Fruit fly (Drosophila melanogaster) whole organism, embryonic: ENCODE data around the gene Tg.

ENCODE experiments used
- CG11093 ChIP-seq: fragments of 200-800 bp; sonication (Bioruptor generic); IDR thresholded peaks from 3 replicates; pipeline ENCODE4 v1.3.6; 2022; ENCODE audit warnings: missing biosample characterization, missing genetic modification characterization
- CG1233 ChIP-seq: fragments of 200-800 bp; sonication (Bioruptor generic); optimal IDR thresholded peaks from 4 replicates; lab custom pipeline; 2018; ENCODE audit warnings: missing biosample characterization, mild to moderate bottlenecking, missing genetic modification characterization
- CG13894 ChIP-seq: fragments of 200-800 bp; sonication (Bioruptor generic); optimal IDR thresholded peaks from 3 replicates; lab custom pipeline; 2018; ENCODE audit warnings: missing biosample characterization, mild to moderate bottlenecking, missing genetic modification characterization, moderate library complexity
- CG14667 ChIP-seq: fragments of 200-800 bp; sonication (Bioruptor generic); IDR thresholded peaks from 2 replicates; pipeline ENCODE4 v1.3.6; 2022; ENCODE audit warnings: missing biosample characterization, missing genetic modification characterization
- CG16813 ChIP-seq: fragments of 200-800 bp; sonication (Bioruptor generic); IDR thresholded peaks from 3 replicates; pipeline ENCODE4 v1.3.6; 2022; ENCODE audit warnings: missing biosample characterization, missing genetic modification characterization; ENCODE audit not compliant: partially characterized antibody
- CG17186 ChIP-seq: fragments of 200-800 bp; sonication (Bioruptor generic); optimal IDR thresholded peaks from 3 replicates; lab custom pipeline; 2017; ENCODE audit warnings: missing biosample characterization, missing genetic modification reagents, missing genetic modification characterization
- CG17912 ChIP-seq: fragments of 200-800 bp; sonication (Bioruptor generic); optimal IDR thresholded peaks from 2 replicates; lab custom pipeline; 2018; ENCODE audit warnings: missing biosample characterization, mild to moderate bottlenecking, missing genetic modification characterization
- CG2129 ChIP-seq: fragments of 200-800 bp; sonication (Bioruptor generic); IDR thresholded peaks from 2 replicates; pipeline ENCODE4 v1.3.6; 2022; ENCODE audit warnings: missing biosample characterization, missing genetic modification characterization; ENCODE audit not compliant: partially characterized antibody
- CG2678 ChIP-seq: fragments of 200-800 bp; sonication (Bioruptor generic); optimal IDR thresholded peaks from 3 replicates; lab custom pipeline; 2019; ENCODE audit warnings: missing biosample characterization, mild to moderate bottlenecking, missing genetic modification characterization, moderate library complexity
- CG30431 ChIP-seq: fragments of 200-800 bp; sonication (Bioruptor generic); optimal IDR thresholded peaks from 2 replicates; lab custom pipeline; 2017; ENCODE audit warnings: missing biosample characterization, missing genetic modification characterization
- CG31388 ChIP-seq: fragments of 200-800 bp; sonication (Bioruptor generic); optimal IDR thresholded peaks from 2 replicates; lab custom pipeline; 2016; ENCODE audit warnings: missing biosample characterization, missing genetic modification characterization
- CG4707 ChIP-seq: fragments of 200-800 bp; sonication (Bioruptor generic); optimal IDR thresholded peaks from 2 replicates; lab custom pipeline; 2018; ENCODE audit warnings: missing biosample characterization, mild to moderate bottlenecking, missing genetic modification characterization, moderate library complexity
- CG6254 ChIP-seq: fragments of 200-800 bp; sonication (Bioruptor generic); optimal IDR thresholded peaks from 3 replicates; lab custom pipeline; 2017; ENCODE audit warnings: mild to moderate bottlenecking, missing biosample characterization, missing genetic modification reagents, missing genetic modification characterization
- CG7786 ChIP-seq: fragments of 200-800 bp; sonication (Bioruptor generic); optimal IDR thresholded peaks from 2 replicates; lab custom pipeline; 2016; ENCODE audit warnings: missing biosample characterization, missing genetic modification characterization
- CG8478 ChIP-seq: fragments of >200 bp; optimal IDR thresholded peaks from 2 replicates; lab custom pipeline; 2018
- CG9876 ChIP-seq: fragments of 200-800 bp; sonication (Bioruptor generic); optimal IDR thresholded peaks from 2 replicates; lab custom pipeline; 2016; ENCODE audit warnings: missing biosample characterization, missing genetic modification characterization
- D ChIP-seq, 2 experiments: fragments of 200-800 bp in 1 of 2; fragments of >200 bp in 1 of 2; sonication (Bioruptor generic) in 1 of 2; optimal IDR thresholded peaks; 2 replicates in 1 of 2; 3 replicates in 1 of 2; lab custom pipeline; 2017; ENCODE audit warnings: mild to moderate bottlenecking in 1 of 2, missing biosample characterization in 1 of 2, missing genetic modification characterization in 1 of 2, missing genetic modification reagents in 1 of 2
- D19A ChIP-seq: fragments of 200-800 bp; optimal IDR thresholded peaks from 3 replicates; lab custom pipeline; 2019; ENCODE audit warnings: missing biosample characterization, mild to moderate bottlenecking, missing genetic modification characterization, moderate library complexity
- Deaf1 ChIP-seq: fragments of 200-800 bp; optimal IDR thresholded peaks from 3 replicates; lab custom pipeline; 2019; ENCODE audit warnings: missing biosample characterization, mild to moderate bottlenecking, missing genetic modification characterization, moderate library complexity
- Drgx ChIP-seq: fragments of 200-800 bp; sonication (Bioruptor generic); IDR thresholded peaks from 2 replicates; pipeline ENCODE4 v1.3.6; 2022; ENCODE audit warnings: missing biosample characterization, missing genetic modification characterization
- Elba2 ChIP-seq: fragments of 200-800 bp; sonication (Bioruptor generic); optimal IDR thresholded peaks from 3 replicates; lab custom pipeline; 2016; ENCODE audit warnings: missing biosample characterization, missing genetic modification characterization
- Fer2 ChIP-seq: fragments of 200-800 bp; sonication (Bioruptor generic); optimal IDR thresholded peaks from 2 replicates; lab custom pipeline; 2018; ENCODE audit warnings: missing biosample characterization, mild to moderate bottlenecking, missing genetic modification characterization, moderate library complexity
- Gsc ChIP-seq: fragments of 200-800 bp; sonication (Bioruptor generic); IDR thresholded peaks from 2 replicates; pipeline ENCODE4 v1.3.6; 2022; ENCODE audit warnings: missing biosample characterization, missing genetic modification characterization
- HLH3B ChIP-seq: fragments of 200-800 bp; sonication (Bioruptor generic); IDR thresholded peaks from 2 replicates; pipeline ENCODE4 v1.3.6; 2022; ENCODE audit warnings: missing biosample characterization, missing genetic modification characterization
- Hand ChIP-seq: fragments of 200-800 bp; sonication (Bioruptor generic); optimal IDR thresholded peaks from 2 replicates; lab custom pipeline; 2017; ENCODE audit warnings: mild to moderate bottlenecking, missing biosample characterization, missing genetic modification reagents, missing genetic modification characterization
- HmgD ChIP-seq: fragments of 200-800 bp; sonication (Bioruptor generic); optimal IDR thresholded peaks from 3 replicates; lab custom pipeline; 2016; ENCODE audit warnings: missing biosample characterization, missing genetic modification characterization
- Max ChIP-seq: fragments of 200-800 bp; sonication (Bioruptor generic); optimal IDR thresholded peaks from 2 replicates; lab custom pipeline; 2016; ENCODE audit warnings: missing biosample characterization, mild to moderate bottlenecking, missing genetic modification characterization
- NK7.1 ChIP-seq: fragments of 200-800 bp; sonication (Bioruptor generic); optimal IDR thresholded peaks from 3 replicates; lab custom pipeline; 2016; ENCODE audit warnings: missing biosample characterization, missing genetic modification characterization
- Nf-YA ChIP-seq: fragments of 200-800 bp; sonication (Bioruptor generic); IDR thresholded peaks from 2 replicates; pipeline ENCODE4 v1.3.6; 2022; ENCODE audit warnings: missing biosample characterization, missing genetic modification characterization
- Side ChIP-seq: fragments of 200-800 bp; sonication (Bioruptor generic); optimal IDR thresholded peaks from 2 replicates; lab custom pipeline; 2016; ENCODE audit warnings: missing biosample characterization, missing genetic modification characterization
- Spps ChIP-seq: fragments of 200-800 bp; sonication (Bioruptor generic); optimal IDR thresholded peaks from 2 replicates; lab custom pipeline; 2018; ENCODE audit warnings: missing biosample characterization, mild to moderate bottlenecking, missing genetic modification characterization
- amos ChIP-seq: fragments of 200-800 bp; sonication (Bioruptor generic); IDR thresholded peaks from 2 replicates; pipeline ENCODE4 v1.3.6; 2022; ENCODE audit warnings: missing biosample characterization, missing genetic modification characterization; ENCODE audit not compliant: partially characterized antibody
- aop ChIP-seq: fragments of 200-800 bp; sonication (Bioruptor generic); IDR thresholded peaks from 2 replicates; pipeline ENCODE4 v1.3.6; 2022; ENCODE audit warnings: missing biosample characterization, missing genetic modification characterization
- bab2 ChIP-seq: fragments of 200-800 bp; sonication (Bioruptor generic); optimal IDR thresholded peaks from 2 replicates; lab custom pipeline; 2016; ENCODE audit warnings: missing biosample characterization, missing genetic modification characterization
- br ChIP-seq: fragments of >200 bp; optimal IDR thresholded peaks from 2 replicates; lab custom pipeline; 2017
- caup ChIP-seq: fragments of 200-800 bp; sonication (Bioruptor generic); optimal IDR thresholded peaks from 3 replicates; lab custom pipeline; 2017; ENCODE audit warnings: missing biosample characterization, mild to moderate bottlenecking, missing genetic modification characterization, moderate library complexity; ENCODE audit not compliant: severe bottlenecking
- chif ChIP-seq, 2 experiments: fragments of 200-800 bp; sonication (Bioruptor generic); optimal IDR thresholded peaks; 3 replicates each; lab custom pipeline; 2016; ENCODE audit warnings: missing biosample characterization in 2 of 2, missing genetic modification characterization in 2 of 2
- en ChIP-seq: fragments of 200-800 bp; sonication (Bioruptor generic); optimal IDR thresholded peaks from 2 replicates; lab custom pipeline; 2016; ENCODE audit warnings: missing biosample characterization, missing genetic modification characterization
- fd3F ChIP-seq: fragments of 200-800 bp; sonication (Bioruptor generic); optimal IDR thresholded peaks from 2 replicates; lab custom pipeline; 2018; ENCODE audit warnings: missing biosample characterization, mild to moderate bottlenecking, missing genetic modification characterization, moderate library complexity
- fru ChIP-seq: fragments of >200 bp; optimal IDR thresholded peaks from 2 replicates; lab custom pipeline; 2017
- hbn ChIP-seq: fragments of 200-800 bp; sonication (Bioruptor generic); IDR thresholded peaks from 2 replicates; pipeline ENCODE4 v1.3.6; 2022; ENCODE audit warnings: missing biosample characterization, missing genetic modification characterization; ENCODE audit not compliant: partially characterized antibody
- insv ChIP-seq, 2 experiments: fragments of 200-800 bp; sonication (Bioruptor generic); optimal IDR thresholded peaks; 3 replicates each; lab custom pipeline; 2016 to 2018; ENCODE audit warnings: missing biosample characterization in 2 of 2, missing genetic modification characterization in 2 of 2
- jumu ChIP-seq: fragments of 200-800 bp; sonication (Bioruptor generic); optimal IDR thresholded peaks from 3 replicates; lab custom pipeline; 2016; ENCODE audit warnings: missing biosample characterization, missing genetic modification characterization
- ken ChIP-seq: fragments of 200-800 bp; sonication (Bioruptor generic); IDR thresholded peaks from 3 replicates; pipeline ENCODE4 v1.3.6; 2022; ENCODE audit warnings: missing biosample characterization, missing genetic modification characterization
- kni ChIP-seq: fragments of 200-800 bp; sonication (Bioruptor generic); optimal IDR thresholded peaks from 3 replicates; lab custom pipeline; 2017; ENCODE audit warnings: mild to moderate bottlenecking, missing biosample characterization, missing genetic modification reagents, missing genetic modification characterization
- maf-S ChIP-seq: fragments of 200-800 bp; sonication (Bioruptor generic); optimal IDR thresholded peaks from 2 replicates; lab custom pipeline; 2016; ENCODE audit warnings: missing biosample characterization, missing genetic modification characterization
- pnt ChIP-seq: fragments of 200-800 bp; sonication (Bioruptor generic); optimal IDR thresholded peaks from 3 replicates; lab custom pipeline; 2016; ENCODE audit warnings: missing biosample characterization, missing genetic modification characterization
- ro ChIP-seq: fragments of 200-800 bp; sonication (Bioruptor generic); IDR thresholded peaks from 2 replicates; pipeline ENCODE4 v1.3.6; 2022; ENCODE audit warnings: missing biosample characterization, missing genetic modification characterization
- sens ChIP-seq: fragments of 200-800 bp; sonication (Bioruptor generic); peaks from one replicate; lab custom pipeline; 2016; ENCODE audit warnings: missing biosample characterization, missing genetic modification characterization
- sim ChIP-seq: fragments of 200-800 bp; sonication (Bioruptor generic); IDR thresholded peaks from 2 replicates; pipeline ENCODE4 v1.3.6; 2022; ENCODE audit warnings: missing biosample characterization, missing genetic modification characterization

Gene Tg

dm6 chr2L:7962881-7963280 is 48.3 kb upstream of the Tg start (continued):
- TF ChIP-seq CG2678 (tag; lab: Kevin White, UChicago), result peak; percentile 38
- TF ChIP-seq Hand (GFP tag; lab: Kevin White, UChicago), result no peak
- no peak for TF ChIP-seq CG17186 (GFP tag; lab: Kevin White, UChicago)
- no peak for TF ChIP-seq kni (GFP tag; lab: Kevin White, UChicago)

- peak; percentile 71 for TF ChIP-seq aop (GFP tag; lab: Robert Waterston, UW)
- TF ChIP-seq ro, result 0 out of 2 replicates have a peak, but pooled peaks have one; percentile 17
- TF ChIP-seq CG2129, result no peak
- TF ChIP-seq sim (GFP tag; lab: Robert Waterston, UW), result peak; percentile 57; the same call in 1 of the 2 replicates
- no peak for TF ChIP-seq NK7.1 (GFP tag; lab: Kevin White, UChicago)
- peak; percentile 41 for TF ChIP-seq CG6254
- TF ChIP-seq bab2 (GFP tag; lab: Kevin White, UChicago), result peak; percentile 63
- TF ChIP-seq Max, result peak; percentile 31
- TF ChIP-seq Nf-YA (GFP tag; lab: Robert Waterston, UW), result peak; percentile 82
- TF ChIP-seq jumu (GFP tag; lab: Kevin White, UChicago), result peak; percentile 61
- TF ChIP-seq CG16813 (GFP tag; lab: Robert Waterston, UW), result no peak
- no peak for TF ChIP-seq CG17912
- peak; percentile 43 for TF ChIP-seq CG30431 (GFP tag; lab: Kevin White, UChicago)
- peak; percentile 58 for TF ChIP-seq D19A (tag; lab: Kevin White, UChicago)
- peak; percentile 78 for TF ChIP-seq pnt (GFP tag; lab: Kevin White, UChicago)
- TF ChIP-seq chif (GFP tag; optimal IDR thresholded peaks at IDR 0.05; lab: Kevin White, UChicago), result peak; percentile 69 to 80
- peak; percentile 49; the same call in 1 of the 3 replicates for TF ChIP-seq CG11093 (GFP tag; lab: Robert Waterston, UW)
- no peak for TF ChIP-seq br (lab: Kevin White, UChicago)
- no peak for TF ChIP-seq insv (GFP tag; optimal IDR thresholded peaks at IDR 0.05; lab: Kevin White, UChicago)
- no peak for TF ChIP-seq hbn (GFP tag; lab: Robert Waterston, UW)
- no peak for TF ChIP-seq fru
- no peak for TF ChIP-seq Deaf1 (tag; lab: Kevin White, UChicago)
- TF ChIP-seq HmgD (GFP tag; lab: Kevin White, UChicago), result no peak
- TF ChIP-seq Spps (tag; lab: Kevin White, UChicago), result no peak
- TF ChIP-seq CG7786 (GFP tag; lab: Kevin White, UChicago), result peak; percentile 41
- peak; percentile 76 for TF ChIP-seq CG14667
- peak; percentile 90 for TF ChIP-seq HLH3B (GFP tag; lab: Robert Waterston, UW)
- peak; percentile 96 for TF ChIP-seq sens
- TF ChIP-seq Fer2 (tag; lab: Kevin White, UChicago), result no peak
- TF ChIP-seq ken (GFP tag; lab: Robert Waterston, UW), result peak; percentile 74
- no peak for TF ChIP-seq Gsc (GFP tag; lab: Robert Waterston, UW)
- TF ChIP-seq CG13894 (tag; lab: Kevin White, UChicago), result no peak
- no peak for TF ChIP-seq CG8478 (lab: Kevin White, UChicago)
- peak; percentile 43 for TF ChIP-seq CG4707 (GFP tag; lab: Kevin White, UChicago)
- TF ChIP-seq CG31388 (GFP tag; lab: Kevin White, UChicago), result peak; percentile 41
- peak; percentile 19 for TF ChIP-seq CG9876
- peak; percentile 11 for TF ChIP-seq Elba2 (GFP tag; lab: Kevin White, UChicago)
- TF ChIP-seq maf-S, result peak; percentile 57
- peak; percentile 49 for TF ChIP-seq fd3F (GFP tag; lab: Kevin White, UChicago)
- no peak for TF ChIP-seq amos (GFP tag; lab: Robert Waterston, UW)
- no peak for TF ChIP-seq CG1233 (GFP tag; lab: Kevin White, UChicago)
- peak; percentile 48 for TF ChIP-seq caup
- peak; percentile 93 for TF ChIP-seq Drgx (GFP tag; lab: Robert Waterston, UW)
- TF ChIP-seq D (optimal IDR thresholded peaks at IDR 0.05; lab: Kevin White, UChicago), result no peak
- TF ChIP-seq D (GFP tag; optimal IDR thresholded peaks at IDR 0.05; lab: Kevin White, UChicago), result peak; percentile 53
- peak; percentile 62 for TF ChIP-seq Side (GFP tag; lab: Kevin White, UChicago)
- TF ChIP-seq en (GFP tag; lab: Kevin White, UChicago), result peak; percentile 71
Observed at dm6 chr2L:7964611-7965010, 46.6 kb upstream of the Tg start.
